Worm (Caenorhabditis elegans) whole organism, young adult: ENCODE data around the gene scl-21.

Experiments used
- B0261.1 ChIP-seq: sonication (generic microtip); optimal IDR thresholded peaks from 2 replicates; lab custom pipeline; 2016; ENCODE audit warnings: mild to moderate bottlenecking, missing genetic modification characterization, moderate library complexity, missing compliant biosample characterization
- B0336.3 ChIP-seq: fragments of 200-800 bp; sonication (Bioruptor generic); IDR thresholded peaks from 2 replicates; pipeline ENCODE4 v1.3.6; 2022; ENCODE audit warnings: missing genetic modification characterization, missing compliant biosample characterization
- C06A6.2 ChIP-seq: fragments of 200-800 bp; sonication (Bioruptor generic); conservative IDR thresholded peaks from 2 replicates; pipeline ENCODE4 v1.3.6; 2022; ENCODE audit warnings: missing genetic modification characterization, missing compliant biosample characterization
- C17E4.6 ChIP-seq: fragments of 200-800 bp; sonication (Bioruptor generic); IDR thresholded peaks from 2 replicates; pipeline ENCODE4 v1.3.6; 2022; ENCODE audit warnings: missing genetic modification reagents, missing genetic modification characterization, missing compliant biosample characterization
- F10E7.11 ChIP-seq: sonication (generic microtip); optimal IDR thresholded peaks from 2 replicates; lab custom pipeline; 2017; ENCODE audit warnings: mild to moderate bottlenecking, missing genetic modification characterization, moderate library complexity, missing compliant biosample characterization
- F22D6.2 ChIP-seq: sonication (generic microtip); optimal IDR thresholded peaks from 2 replicates; lab custom pipeline; 2016; ENCODE audit warnings: mild to moderate bottlenecking, missing genetic modification characterization, missing compliant biosample characterization
- F39B2.1 ChIP-seq: fragments of 200-800 bp; sonication (Bioruptor generic); IDR thresholded peaks from 2 replicates; pipeline ENCODE4 v1.3.6; 2022; ENCODE audit warnings: missing genetic modification reagents, missing genetic modification characterization, missing compliant biosample characterization
- F52B5.7 ChIP-seq: sonication (generic microtip); optimal IDR thresholded peaks from 2 replicates; lab custom pipeline; 2016; ENCODE audit warnings: mild to moderate bottlenecking, missing genetic modification characterization, missing compliant biosample characterization
- F57C9.4 ChIP-seq: sonication (generic microtip); optimal IDR thresholded peaks from 2 replicates; lab custom pipeline; 2017; ENCODE audit warnings: mild to moderate bottlenecking, missing genetic modification characterization, missing compliant biosample characterization
- T26A5.8 ChIP-seq: sonication (generic microtip); optimal IDR thresholded peaks from 2 replicates; lab custom pipeline; 2016; ENCODE audit warnings: missing genetic modification characterization, missing compliant biosample characterization
- aptf-2 ChIP-seq: fragments of 200-800 bp; sonication (Bioruptor generic); conservative IDR thresholded peaks from 2 replicates; pipeline ENCODE4 v1.3.6; 2022; ENCODE audit warnings: missing genetic modification reagents, missing genetic modification characterization, missing compliant biosample characterization
- aptf-3 ChIP-seq: fragments of 200-800 bp; sonication (Bioruptor generic); IDR thresholded peaks from 2 replicates; pipeline ENCODE4 v1.3.6; 2022; ENCODE audit warnings: missing genetic modification characterization, missing compliant biosample characterization
- attf-3 ChIP-seq: fragments of 200-800 bp; sonication (Bioruptor generic); conservative IDR thresholded peaks from 2 replicates; pipeline ENCODE4 v1.3.6; 2022; ENCODE audit warnings: missing genetic modification reagents, missing genetic modification characterization, missing compliant biosample characterization
- bed-1 ChIP-seq: fragments of 200-800 bp; sonication (Bioruptor generic); IDR thresholded peaks from 2 replicates; pipeline ENCODE4 v1.3.6; 2022; ENCODE audit warnings: missing genetic modification reagents, missing genetic modification characterization, missing compliant biosample characterization
- ceh-100 ChIP-seq: fragments of 200-800 bp; sonication (Bioruptor generic); IDR thresholded peaks from 2 replicates; pipeline ENCODE4 v1.3.6; 2022; ENCODE audit warnings: missing genetic modification reagents, missing genetic modification characterization, missing compliant biosample characterization
- ceh-40 ChIP-seq: fragments of 200-800 bp; sonication (Bioruptor generic); IDR thresholded peaks from 2 replicates; pipeline ENCODE4 v1.3.6; 2022; ENCODE audit warnings: missing genetic modification characterization, missing compliant biosample characterization
- ceh-79 ChIP-seq: sonication (generic microtip); optimal IDR thresholded peaks from 2 replicates; lab custom pipeline; 2017; ENCODE audit warnings: mild to moderate bottlenecking, missing genetic modification characterization, missing compliant biosample characterization
- chd-7 ChIP-seq: sonication (generic microtip); optimal IDR thresholded peaks from 2 replicates; lab custom pipeline; 2016; ENCODE audit warnings: mild to moderate bottlenecking, missing genetic modification characterization, moderate library complexity, missing compliant biosample characterization
- dox-1 ChIP-seq: fragments of 200-800 bp; sonication (Bioruptor generic); IDR thresholded peaks from 2 replicates; pipeline ENCODE4 v1.3.6; 2022; ENCODE audit warnings: missing genetic modification reagents, missing genetic modification characterization, missing compliant biosample characterization
- dpl-1 ChIP-seq: fragments of 150-350 bp; optimal IDR thresholded peaks from 2 replicates; lab custom pipeline; 2014; ENCODE audit warnings: missing biosample characterization, missing genetic modification reagents, missing genetic modification characterization
- egl-18 ChIP-seq: fragments of 200-800 bp; sonication (Bioruptor generic); IDR thresholded peaks from 2 replicates; pipeline ENCODE4 v1.3.6; 2022; ENCODE audit warnings: missing genetic modification reagents, missing genetic modification characterization, missing compliant biosample characterization
- egrh-3 ChIP-seq: fragments of 200-800 bp; sonication (Bioruptor generic); IDR thresholded peaks from 2 replicates; pipeline ENCODE4 v1.3.6; 2022; ENCODE audit warnings: missing genetic modification reagents, missing genetic modification characterization, missing compliant biosample characterization
- ets-4 ChIP-seq: fragments of 200-800 bp; sonication (Bioruptor generic); optimal IDR thresholded peaks from 2 replicates; lab custom pipeline; 2018; ENCODE audit warnings: mild to moderate bottlenecking, missing genetic modification characterization, missing compliant biosample characterization
- fkh-3 ChIP-seq: sonication (generic microtip); optimal IDR thresholded peaks from 2 replicates; lab custom pipeline; 2016; ENCODE audit warnings: mild to moderate bottlenecking, missing genetic modification characterization, missing compliant biosample characterization
- gei-17 ChIP-seq: fragments of 200-800 bp; sonication (Bioruptor generic); optimal IDR thresholded peaks from 2 replicates; lab custom pipeline; 2018; ENCODE audit warnings: mild to moderate bottlenecking, missing genetic modification characterization, missing compliant biosample characterization
- lag-1 ChIP-seq: fragments of 200-800 bp; sonication (Bioruptor generic); IDR thresholded peaks from 2 replicates; pipeline ENCODE4 v1.3.6; 2022; ENCODE audit warnings: missing genetic modification reagents, missing genetic modification characterization, missing compliant biosample characterization
- lin-26 ChIP-seq: fragments of 200-800 bp; sonication (Bioruptor generic); IDR thresholded peaks from 2 replicates; pipeline ENCODE4 v1.3.6; 2022; ENCODE audit warnings: missing genetic modification reagents, missing genetic modification characterization, missing compliant biosample characterization
- lin-54 ChIP-seq: fragments of 200-800 bp; sonication (Bioruptor generic); optimal IDR thresholded peaks from 2 replicates; lab custom pipeline; 2018; ENCODE audit warnings: mild to moderate bottlenecking, missing genetic modification characterization, missing compliant biosample characterization
- madf-10 ChIP-seq: sonication (generic microtip); optimal IDR thresholded peaks from 2 replicates; lab custom pipeline; 2016; ENCODE audit warnings: mild to moderate bottlenecking, missing genetic modification characterization, missing compliant biosample characterization
- madf-6 ChIP-seq: fragments of 200-800 bp; sonication (Bioruptor generic); IDR thresholded peaks from 2 replicates; pipeline ENCODE4 v1.3.6; 2022; ENCODE audit warnings: missing genetic modification reagents, missing genetic modification characterization, missing compliant biosample characterization
- mcd-1 ChIP-seq: fragments of 200-800 bp; sonication (Bioruptor generic); IDR thresholded peaks from 2 replicates; pipeline ENCODE4 v1.3.6; 2022; ENCODE audit warnings: missing genetic modification reagents, missing genetic modification characterization, missing compliant biosample characterization
- nfyb-1 ChIP-seq: fragments of 200-800 bp; sonication (Bioruptor generic); IDR thresholded peaks from 2 replicates; pipeline ENCODE4 v1.3.6; 2022; ENCODE audit warnings: missing genetic modification reagents, missing genetic modification characterization, missing compliant biosample characterization
- nhr-80 ChIP-seq: sonication (generic microtip); optimal IDR thresholded peaks from 2 replicates; lab custom pipeline; 2016; ENCODE audit warnings: missing genetic modification characterization, missing compliant biosample characterization
- pbrm-1 ChIP-seq: fragments of 200-800 bp; sonication (Bioruptor generic); IDR thresholded peaks from 2 replicates; pipeline ENCODE4 v1.3.6; 2022; ENCODE audit warnings: missing genetic modification reagents, missing genetic modification characterization, missing compliant biosample characterization
- rcor-1 ChIP-seq: fragments of 200-800 bp; sonication (Bioruptor generic); IDR thresholded peaks from 2 replicates; pipeline ENCODE4 v1.3.6; 2022; ENCODE audit warnings: missing genetic modification reagents, missing genetic modification characterization, missing compliant biosample characterization
- sdz-38 ChIP-seq: sonication (generic microtip); optimal IDR thresholded peaks from 2 replicates; lab custom pipeline; 2016; ENCODE audit warnings: missing genotype, missing genetic modification characterization, missing compliant biosample characterization
- sea-2 ChIP-seq: fragments of 200-800 bp; sonication (Bioruptor generic); IDR thresholded peaks from 2 replicates; pipeline ENCODE4 v1.3.6; 2022; ENCODE audit warnings: missing genetic modification characterization, missing compliant biosample characterization
- snpc-1.3 ChIP-seq: sonication (generic microtip); optimal IDR thresholded peaks from 2 replicates; lab custom pipeline; 2017; ENCODE audit warnings: missing genetic modification characterization, mild to moderate bottlenecking, missing compliant biosample characterization, antibody characterized with exemption, moderate library complexity, missing genotype, missing genetic modification reagents; ENCODE audit not compliant: insufficient read depth
- snpc-3.4 ChIP-seq: sonication (generic microtip); optimal IDR thresholded peaks from 2 replicates; lab custom pipeline; 2017; ENCODE audit warnings: missing genetic modification characterization, mild to moderate bottlenecking, missing compliant biosample characterization, antibody characterized with exemption, moderate library complexity, missing genotype, missing genetic modification reagents
- snpc-4 ChIP-seq, 5 experiments: fragments of 150-350 bp in 1 of 5; sonication (generic microtip) in 4 of 5; optimal IDR thresholded peaks; 2 replicates each; lab custom pipeline; 2014 to 2018; ENCODE audit warnings: missing genetic modification characterization in 5 of 5, missing biosample characterization in 3 of 5, antibody characterized with exemption in 2 of 5, mild to moderate bottlenecking in 2 of 5, missing compliant biosample characterization in 2 of 5, missing genotype in 2 of 5, moderate library complexity in 2 of 5, missing genetic modification reagents in 1 of 5
- tbp1 ChIP-seq: fragments of 200-800 bp; sonication (Bioruptor generic); optimal IDR thresholded peaks from 2 replicates; lab custom pipeline; 2018; ENCODE audit warnings: mild to moderate bottlenecking, missing genetic modification characterization, missing compliant biosample characterization
- tlf-1 ChIP-seq: fragments of 200-800 bp; sonication (Bioruptor generic); optimal IDR thresholded peaks from 2 replicates; lab custom pipeline; 2018; ENCODE audit warnings: mild to moderate bottlenecking, missing genetic modification characterization, missing compliant biosample characterization
- xnd-1 ChIP-seq: sonication (generic microtip); optimal IDR thresholded peaks from 2 replicates; lab custom pipeline; 2016; ENCODE audit warnings: missing genotype, missing genetic modification reagents, missing genetic modification characterization, missing compliant biosample characterization
- ztf-25 ChIP-seq: fragments of 200-800 bp; sonication (Bioruptor generic); IDR thresholded peaks from 2 replicates; pipeline ENCODE4 v1.3.6; 2022; ENCODE audit warnings: missing genetic modification reagents, missing genetic modification characterization, missing compliant biosample characterization
- ztf-26 ChIP-seq: sonication (generic microtip); optimal IDR thresholded peaks from 2 replicates; lab custom pipeline; 2017; ENCODE audit warnings: missing genetic modification characterization, missing compliant biosample characterization
- ztf-28 ChIP-seq: fragments of 200-800 bp; sonication (Bioruptor generic); IDR thresholded peaks from 2 replicates; pipeline ENCODE4 v1.3.6; 2022; ENCODE audit warnings: missing genetic modification reagents, missing genetic modification characterization, missing compliant biosample characterization
- ztf-3 ChIP-seq: fragments of 200-800 bp; sonication (Bioruptor generic); optimal IDR thresholded peaks from 2 replicates; lab custom pipeline; 2018; ENCODE audit warnings: mild to moderate bottlenecking, missing genetic modification characterization, missing compliant biosample characterization

The scl-21 gene

DNA sequence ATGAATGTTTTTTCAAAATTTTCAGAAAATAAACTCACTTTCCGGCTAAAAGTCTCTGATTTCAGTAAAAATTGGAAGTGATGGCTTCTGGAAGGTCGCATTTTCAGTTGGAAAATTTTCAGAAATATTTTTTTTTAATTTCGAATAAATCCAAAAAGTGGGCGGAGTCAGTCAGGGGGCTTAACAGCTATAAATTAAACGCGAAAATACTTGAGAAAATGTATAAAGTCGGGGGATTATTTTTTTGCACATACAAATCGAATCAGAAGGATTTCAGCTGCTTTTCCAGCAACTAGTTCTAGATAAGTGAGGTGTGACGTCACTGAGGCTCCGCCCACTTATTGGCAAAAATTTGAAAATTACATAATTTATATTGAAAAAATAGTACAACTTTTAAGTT lies 37.5 kb upstream of the scl-21 start, which contains the start of gene Y43F8B.2:
Gene Y43F8B.2 (minus strand): TSS at position 101 of the 400 bp plus-strand sequence.
- no peak for TF ChIP-seq F52B5.7 (tag; lab: Kevin White, UChicago)
- TF ChIP-seq ztf-25 (GFP tag; lab: Robert Waterston, UW), result no peak
- no peak for TF ChIP-seq F22D6.2 (tag; lab: Kevin White, UChicago)
- TF ChIP-seq aptf-3 (GFP tag; lab: Robert Waterston, UW), result no peak
- no peak for TF ChIP-seq ceh-40 (GFP tag; lab: Robert Waterston, UW)
- TF ChIP-seq ets-4 (GFP tag; lab: Kevin White, UChicago), result no peak
- no peak for TF ChIP-seq tlf-1
- no peak for TF ChIP-seq ztf-28 (GFP tag; lab: Robert Waterston, UW)
- TF ChIP-seq sdz-38, result no peak
- no peak for TF ChIP-seq egrh-3
- no peak for TF ChIP-seq T26A5.8
- no peak for TF ChIP-seq madf-6 (GFP tag; lab: Robert Waterston, UW)
- TF ChIP-seq, all 124 proteins: peak for 0

DNA sequence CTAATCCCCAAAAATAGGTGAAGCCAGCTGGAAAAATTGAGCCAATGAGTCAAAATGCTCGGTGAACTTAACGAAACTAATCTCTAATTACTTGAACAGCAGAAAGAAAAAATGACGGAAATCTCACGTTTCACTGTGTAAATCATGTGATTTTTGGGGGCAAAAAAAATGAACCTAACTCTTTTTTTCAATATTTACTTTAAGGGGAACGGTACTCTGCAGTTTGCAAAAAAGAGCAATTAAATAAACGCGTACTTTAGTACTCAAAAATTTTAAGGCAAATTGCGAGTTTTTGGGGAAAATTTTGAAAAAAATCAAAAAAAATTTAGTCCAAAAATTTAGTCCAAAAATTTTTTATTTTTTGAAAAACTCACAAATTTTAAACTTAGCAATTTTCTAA lies 35.5 kb upstream of the scl-21 start:
- no peak for TF ChIP-seq ceh-100
- no peak for TF ChIP-seq snpc-4 (GFP tag; optimal IDR thresholded peaks at IDR 0.05; lab: Kevin White, UChicago)
- TF ChIP-seq snpc-4 (tag; optimal IDR thresholded peaks at IDR 0.05; lab: Kevin White, UChicago), result no peak
- no peak for TF ChIP-seq ztf-25 (GFP tag; lab: Robert Waterston, UW)
- no peak for TF ChIP-seq pbrm-1 (GFP tag; lab: Robert Waterston, UW)
- TF ChIP-seq fkh-3 (tag; lab: Kevin White, UChicago), result no peak
- no peak for TF ChIP-seq aptf-2 (GFP tag; lab: Robert Waterston, UW)
- no peak for TF ChIP-seq F10E7.11 (tag; lab: Kevin White, UChicago)
- TF ChIP-seq ceh-79 (tag; lab: Kevin White, UChicago), result no peak
- TF ChIP-seq snpc-3.4 (tag; lab: Kevin White, UChicago), result no peak
- no peak for TF ChIP-seq sea-2
- TF ChIP-seq egl-18, result no peak
- TF ChIP-seq gei-17 (GFP tag; lab: Kevin White, UChicago), result no peak
- TF ChIP-seq dpl-1, result no peak
- no peak for TF ChIP-seq C17E4.6 (GFP tag; lab: Robert Waterston, UW)
- no peak for TF ChIP-seq xnd-1 (tag; lab: Kevin White, UChicago)

DNA sequence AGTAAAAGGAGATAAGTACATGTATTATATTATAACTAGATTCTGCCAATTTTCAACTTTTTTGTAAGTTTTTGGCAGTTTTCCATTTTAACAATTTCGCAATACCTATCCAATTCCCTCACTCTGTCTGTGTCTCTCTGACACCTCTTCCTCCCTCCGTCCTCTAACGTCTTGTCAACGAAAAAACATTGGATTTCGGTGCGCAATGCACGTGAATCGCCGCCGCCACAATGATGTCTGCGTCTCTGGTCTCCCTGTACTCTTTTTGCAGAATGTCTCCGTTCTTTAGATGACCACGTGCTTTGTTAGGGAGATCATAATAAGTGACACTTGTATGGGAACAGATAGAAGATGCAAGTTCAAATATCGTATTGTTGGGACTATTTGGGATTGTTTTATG lies 33.7 kb upstream of the scl-21 start:
- TF ChIP-seq F57C9.4 (tag; lab: Kevin White, UChicago) (no peak), C06A6.2 (GFP tag; lab: Robert Waterston, UW) (peak; percentile 87), B0336.3 (GFP tag; lab: Robert Waterston, UW) (peak; percentile 82), ztf-26 (tag; lab: Kevin White, UChicago) (peak; percentile 96), tbp1 (peak; percentile 63), B0261.1 (tag; lab: Kevin White, UChicago) (no peak), sea-2 (0 out of 2 replicates have a peak, but pooled peaks have one; percentile 22), attf-3 (GFP tag; lab: Robert Waterston, UW) (no peak), nhr-80 (tag; lab: Kevin White, UChicago) (peak; percentile 65), lag-1 (GFP tag; lab: Robert Waterston, UW) (no peak), F39B2.1 (GFP tag; lab: Robert Waterston, UW) (no peak), nfyb-1 (GFP tag; lab: Robert Waterston, UW) (peak; percentile 73), rcor-1 (GFP tag; lab: Robert Waterston, UW) (0 out of 2 replicates have a peak, but pooled peaks have one; percentile 33), bed-1 (GFP tag; lab: Robert Waterston, UW) (no peak), mcd-1 (GFP tag; lab: Robert Waterston, UW) (peak; percentile 66), C17E4.6 (GFP tag; lab: Robert Waterston, UW) (no peak), snpc-1.3 (tag; lab: Kevin White, UChicago) (no peak), lin-54 (peak; percentile 55), chd-7 (tag; lab: Kevin White, UChicago) (peak; percentile 92), lin-26 (GFP tag; lab: Robert Waterston, UW) (peak; percentile 23; the same call in 1 of the 2 replicates), ztf-3 (GFP tag; lab: Kevin White, UChicago) (peak; percentile 57), dox-1 (GFP tag; lab: Robert Waterston, UW) (peak; percentile 73), snpc-4 (GFP tag; optimal IDR thresholded peaks at IDR 0.05; lab: Kevin White, UChicago) (no peak), snpc-4 (tag; optimal IDR thresholded peaks at IDR 0.05; lab: Kevin White, UChicago) (peak in 2 of 4 experiments; percentile 65 to 73), madf-10 (tag; lab: Kevin White, UChicago) (peak; percentile 88)
